Fruit fly (Drosophila melanogaster) whole organism: ENCODE measurements around the gene bor.

ENCODE experiments used
- EcR ChIP-seq, 2 experiments: fragments of >200 bp; optimal IDR thresholded peaks; 2 replicates each; lab custom pipeline; 2017; ENCODE audit warnings: missing biosample characterization in 2 of 2, missing genetic modification characterization in 2 of 2, missing genetic modification reagents in 2 of 2
- psq ChIP-seq: fragments of >200 bp; optimal IDR thresholded peaks from 2 replicates; lab custom pipeline; 2017
- usp ChIP-seq: fragments of >200 bp; optimal IDR thresholded peaks from 2 replicates; lab custom pipeline; 2017; ENCODE audit warnings: missing biosample characterization, missing genetic modification characterization, mixed read lengths

- TF ChIP-seq psq = no peak
- TF ChIP-seq EcR (GFP tag; optimal IDR thresholded peaks at IDR 0.05; lab: Kevin White, UChicago) = peak; percentile 22 to 80
- TF ChIP-seq usp (GFP tag; lab: Kevin White, UChicago) = no peak
These were observed 18.3 kb upstream of the bor start for dm6 chr3R:16282080-16282690.
